Worm (Caenorhabditis elegans) whole organism, L4 larva: Measurements from ENCODE around the gene col-128.

Experiments used
- F37D6.2 ChIP-seq: sonication (generic microtip); optimal IDR thresholded peaks from 2 replicates; lab custom pipeline; 2016; ENCODE audit warnings: mild to moderate bottlenecking, missing genetic modification characterization, missing compliant biosample characterization
- hmg-1.1 ChIP-seq: fragments of 200-800 bp; sonication (Bioruptor generic); IDR thresholded peaks from 2 replicates; pipeline ENCODE4 v1.3.6; 2022; ENCODE audit warnings: missing genetic modification reagents, missing genetic modification characterization, missing compliant biosample characterization
- lin-15B ChIP-seq: fragments of 150-350 bp; sonication (generic microtip); optimal IDR thresholded peaks from 3 replicates; lab custom pipeline; 2014; ENCODE audit warnings: missing biosample characterization, missing genetic modification characterization
- lin-39 ChIP-seq: fragments of 150-350 bp; optimal IDR thresholded peaks from 2 replicates; lab custom pipeline; 2014; ENCODE audit warnings: missing biosample characterization, missing genetic modification reagents, missing genetic modification characterization
- nhr-102 ChIP-seq: sonication (generic microtip); optimal IDR thresholded peaks from 2 replicates; lab custom pipeline; 2016; ENCODE audit warnings: mild to moderate bottlenecking, missing genetic modification characterization, moderate library complexity, missing compliant biosample characterization

Gene col-128

ce11 chrIV:11500421-11500820 is 51.3 kb downstream of the col-128 start, which contains the start of gene H21P03.10:
Gene H21P03.10 (plus strand): TSS chrIV:11500721.
- TF ChIP-seq nhr-102 (tag; lab: Kevin White, UChicago) (no peak), hmg-1.1 (no peak), lin-15B (tag; lab: Kevin White, UChicago) (no peak), F37D6.2 (tag; lab: Kevin White, UChicago) (no peak), lin-39 (no peak)
- TF ChIP-seq, all 104 proteins: peak for 0
